Worm (Caenorhabditis elegans) whole organism, L3 larva: ENCODE data around the gene T12G3.11.

ENCODE experiments used
- R02D3.7 ChIP-seq: fragments of 150-350 bp; optimal IDR thresholded peaks from 2 replicates; lab custom pipeline; 2014; ENCODE audit warnings: missing biosample characterization, missing genetic modification characterization
- ZK546.5 ChIP-seq: sonication (generic microtip); optimal IDR thresholded peaks from 2 replicates; lab custom pipeline; 2017; ENCODE audit warnings: missing biosample characterization, missing genetic modification characterization
- ceh-82 ChIP-seq: fragments of 150-350 bp; optimal IDR thresholded peaks from 2 replicates; lab custom pipeline; 2014; ENCODE audit warnings: missing biosample characterization, missing genetic modification characterization
- fkh-2 ChIP-seq: fragments of 150-350 bp; optimal IDR thresholded peaks from 2 replicates; lab custom pipeline; 2014; ENCODE audit warnings: missing biosample characterization, missing genetic modification reagents, missing genetic modification characterization
- lsy-12 ChIP-seq: sonication (generic microtip); optimal IDR thresholded peaks from 2 replicates; lab custom pipeline; 2016; ENCODE audit warnings: mild to moderate bottlenecking, missing genetic modification characterization, missing compliant biosample characterization
- mml-1 ChIP-seq: fragments of 150-350 bp; sonication (generic microtip); optimal IDR thresholded peaks from 3 replicates; lab custom pipeline; 2014; ENCODE audit warnings: missing biosample characterization, missing genetic modification characterization
- nhr-11 ChIP-seq: fragments of 150-350 bp; optimal IDR thresholded peaks from 2 replicates; lab custom pipeline; 2014; ENCODE audit warnings: missing biosample characterization, missing genetic modification characterization
- nhr-12 ChIP-seq: fragments of 150-350 bp; optimal IDR thresholded peaks from 2 replicates; lab custom pipeline; 2014; ENCODE audit warnings: missing biosample characterization, missing genetic modification characterization
- nhr-28 ChIP-seq: fragments of 150-350 bp; optimal IDR thresholded peaks from 2 replicates; lab custom pipeline; 2014; ENCODE audit warnings: missing biosample characterization, missing genetic modification characterization
- pqm-1 ChIP-seq: fragments of 150-350 bp; optimal IDR thresholded peaks from 2 replicates; lab custom pipeline; 2017; ENCODE audit warnings: missing biosample characterization, missing genetic modification characterization, inconsistent platforms
- sea-2 ChIP-seq: fragments of 150-350 bp; sonication (generic microtip); optimal IDR thresholded peaks from 4 replicates; lab custom pipeline; 2014; ENCODE audit warnings: missing biosample characterization, missing genetic modification reagents, missing genetic modification characterization
- snpc-4 ChIP-seq: fragments of 150-350 bp; optimal IDR thresholded peaks from 2 replicates; lab custom pipeline; 2014; ENCODE audit warnings: missing biosample characterization, missing genetic modification characterization
- tbx-2 ChIP-seq: sonication (generic microtip); optimal IDR thresholded peaks from 2 replicates; lab custom pipeline; 2016; ENCODE audit warnings: mild to moderate bottlenecking, missing genetic modification characterization, missing compliant biosample characterization

DNA sequence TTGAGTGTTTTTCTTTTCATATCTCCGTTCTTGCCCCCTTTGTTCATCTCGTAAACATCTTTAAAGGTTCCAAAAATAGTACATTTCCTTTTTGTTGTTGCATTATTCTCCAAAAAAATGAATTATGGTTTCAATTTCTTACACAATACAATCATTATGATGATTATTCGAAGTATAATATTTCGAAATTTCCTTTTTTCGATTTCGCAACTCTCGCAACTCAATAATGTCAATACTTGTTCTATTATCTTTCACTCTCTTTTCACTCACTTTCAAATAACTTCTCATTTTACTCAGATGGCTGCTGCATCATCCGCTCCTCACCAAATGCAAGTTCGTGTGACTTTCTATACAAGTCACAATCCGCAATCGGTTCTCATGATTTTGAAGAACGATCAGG lies 4.4 kb upstream of the T12G3.11 start, which contains the start of gene sqst-1:
- TF ChIP-seq pqm-1 (no peak), R02D3.7 (tag; lab: Kevin White, UChicago) (no peak), nhr-12 (tag; lab: Kevin White, UChicago) (no peak), nhr-11 (tag; lab: Kevin White, UChicago) (no peak), ZK546.5 (tag; lab: Kevin White, UChicago) (no peak), sea-2 (GFP tag; lab: Kevin White, UChicago) (no peak), mml-1 (tag; lab: Kevin White, UChicago) (no peak), lsy-12 (no peak), tbx-2 (tag; lab: Kevin White, UChicago) (no peak), fkh-2 (tag; lab: Kevin White, UChicago) (no peak), nhr-28 (tag; lab: Kevin White, UChicago) (no peak), ceh-82 (tag; lab: Kevin White, UChicago) (no peak), snpc-4 (tag; lab: Kevin White, UChicago) (no peak)
